Worm (Caenorhabditis elegans) whole organism, dauer: ENCODE measurements around the gene C56C10.9.
"Not testable (repeated sequence)": the region's sequence is repeated elsewhere in the genome, so short reads cannot be mapped to it uniquely, and the experiment has no call there.

Experiments
- unc-62 ChIP-seq: sonication (generic microtip); optimal IDR thresholded peaks from 2 replicates; lab custom pipeline; 2017; ENCODE audit warnings: missing biosample characterization, missing genetic modification reagents, missing genetic modification characterization

C56C10.9 gene

ce11 chrII:6592251-6592650 is at the start of gene C56C10.9:
C56C10.9 (minus strand) TSS chrII:6592351.
- no peak for TF ChIP-seq unc-62 (GFP tag; lab: Kevin White, UChicago)

- TF ChIP-seq unc-62 (GFP tag; lab: Kevin White, UChicago), result no peak
Observed at ce11 chrII:6637854-6638253, 45.7 kb upstream of the C56C10.9 start.

- TF ChIP-seq unc-62 (GFP tag; lab: Kevin White, UChicago), result no peak
Observed at ce11 chrII:6636136-6636535, 44.0 kb upstream of the C56C10.9 start, which contains the start of gene T19D12.5. T19D12.5 (minus strand) TSS chrII:6636236.

ce11 chrII:6631995-6632394 is 39.8 kb upstream of the C56C10.9 start:
- no peak for TF ChIP-seq unc-62 (GFP tag; lab: Kevin White, UChicago)

ce11 chrII:6630811-6631210 is 38.7 kb upstream of the C56C10.9 start, which contains the start of gene T19D12.4:
T19D12.4 (plus strand) TSS chrII:6631105.
- TF ChIP-seq unc-62 (GFP tag; lab: Kevin White, UChicago), result no peak

- TF ChIP-seq unc-62 (GFP tag; lab: Kevin White, UChicago), result no peak
Observed at ce11 chrII:6629775-6630174, 37.6 kb upstream of the C56C10.9 start.

ce11 chrII:6628397-6628796 is 36.2 kb upstream of the C56C10.9 start:
- no peak for TF ChIP-seq unc-62 (GFP tag; lab: Kevin White, UChicago)

ce11 chrII:6627182-6627581 is 35.0 kb upstream of the C56C10.9 start, which contains the start of the genes F54H5.5 and F54H5.2:
F54H5.5 (minus strand) TSS chrII:6627282.
F54H5.2 (plus strand) TSS chrII:6627484.
- TF ChIP-seq unc-62 (GFP tag; lab: Kevin White, UChicago), result not testable (repeated sequence)

ce11 chrII:6625302-6625701 is 33.2 kb upstream of the C56C10.9 start, which contains the start of gene F54H5.14:
F54H5.14 (minus strand) TSS chrII:6625402.
- TF ChIP-seq unc-62 (GFP tag; lab: Kevin White, UChicago), result no peak

- no peak for TF ChIP-seq unc-62 (GFP tag; lab: Kevin White, UChicago)
Observed at ce11 chrII:6621886-6622285, 29.7 kb upstream of the C56C10.9 start, which contains the start of gene F54H5.3. F54H5.3 (plus strand) TSS chrII:6622186.

- TF ChIP-seq unc-62 (GFP tag; lab: Kevin White, UChicago), result no peak
Observed at ce11 chrII:6619007-6619406, 26.9 kb upstream of the C56C10.9 start.

- TF ChIP-seq unc-62 (GFP tag; lab: Kevin White, UChicago), result no peak
Observed at ce11 chrII:6616770-6617169, 24.6 kb upstream of the C56C10.9 start, which contains the start of gene klf-3. klf-3 (plus strand) TSS chrII:6616878.

ce11 chrII:6616135-6616534 is 24.0 kb upstream of the C56C10.9 start:
- TF ChIP-seq unc-62 (GFP tag; lab: Kevin White, UChicago), result no peak

- no peak for TF ChIP-seq unc-62 (GFP tag; lab: Kevin White, UChicago)
Observed at ce11 chrII:6615232-6616029, 23.3 kb upstream of the C56C10.9 start.

ce11 chrII:6614500-6614899 is 22.3 kb upstream of the C56C10.9 start:
- TF ChIP-seq unc-62 (GFP tag; lab: Kevin White, UChicago), result no peak

ce11 chrII:6612544-6612943 is 20.4 kb upstream of the C56C10.9 start:
- no peak for TF ChIP-seq unc-62 (GFP tag; lab: Kevin White, UChicago)

ce11 chrII:6610262-6610661 is 18.1 kb upstream of the C56C10.9 start:
- no peak for TF ChIP-seq unc-62 (GFP tag; lab: Kevin White, UChicago)
